Worm (Caenorhabditis elegans) whole organism, L3 larva: ENCODE results near the gene F38B7.3.

ENCODE experiments used
- R02D3.7 ChIP-seq: fragments of 150-350 bp; optimal IDR thresholded peaks from 2 replicates; lab custom pipeline; 2014; ENCODE audit warnings: missing biosample characterization, missing genetic modification characterization
- ZK546.5 ChIP-seq: sonication (generic microtip); optimal IDR thresholded peaks from 2 replicates; lab custom pipeline; 2017; ENCODE audit warnings: missing biosample characterization, missing genetic modification characterization
- aly-2 ChIP-seq: fragments of 150-350 bp; optimal IDR thresholded peaks from 2 replicates; lab custom pipeline; 2014; ENCODE audit warnings: missing biosample characterization, missing genetic modification characterization
- ama-1 ChIP-seq: fragments of 150-350 bp; optimal IDR thresholded peaks from 2 replicates; lab custom pipeline; 2018
- ceh-16 ChIP-seq: sonication (generic microtip); optimal IDR thresholded peaks from 2 replicates; lab custom pipeline; 2017; ENCODE audit warnings: missing biosample characterization, missing genetic modification characterization
- ceh-28 ChIP-seq: fragments of 150-350 bp; optimal IDR thresholded peaks from 2 replicates; lab custom pipeline; 2014; ENCODE audit warnings: missing biosample characterization, missing genetic modification reagents, missing genetic modification characterization
- ceh-82 ChIP-seq: fragments of 150-350 bp; optimal IDR thresholded peaks from 2 replicates; lab custom pipeline; 2014; ENCODE audit warnings: missing biosample characterization, missing genetic modification characterization
- ceh-9 ChIP-seq: sonication (generic microtip); optimal IDR thresholded peaks from 2 replicates; lab custom pipeline; 2018; ENCODE audit warnings: missing biosample characterization, missing genetic modification characterization
- daf-12 ChIP-seq: fragments of 150-350 bp; optimal IDR thresholded peaks from 2 replicates; lab custom pipeline; 2014; ENCODE audit warnings: missing biosample characterization, missing genetic modification reagents, missing genetic modification characterization
- egl-27 ChIP-seq: sonication (generic microtip); optimal IDR thresholded peaks from 4 replicates; lab custom pipeline; 2017; ENCODE audit warnings: missing biosample characterization, missing genetic modification reagents, missing genetic modification characterization
- egl-5 ChIP-seq: fragments of 150-350 bp; optimal IDR thresholded peaks from 2 replicates; lab custom pipeline; 2017; ENCODE audit warnings: missing biosample characterization, missing genetic modification reagents, missing genetic modification characterization, inconsistent platforms
- elt-1 ChIP-seq: fragments of 150-350 bp; optimal IDR thresholded peaks from 2 replicates; lab custom pipeline; 2014; ENCODE audit warnings: missing biosample characterization, missing genetic modification characterization
- elt-2 ChIP-seq: sonication (generic microtip); optimal IDR thresholded peaks from 2 replicates; lab custom pipeline; 2016; ENCODE audit warnings: missing genetic modification reagents, mild to moderate bottlenecking, missing genetic modification characterization, missing compliant biosample characterization
- elt-3 ChIP-seq, 3 experiments: fragments of 150-350 bp in 1 of 3; sonication (generic microtip) in 2 of 3; optimal IDR thresholded peaks; 2 replicates in 2 of 3; 4 replicates in 1 of 3; lab custom pipeline; 2014 to 2017; ENCODE audit warnings: missing biosample characterization in 3 of 3, missing genetic modification characterization in 3 of 3
- eor-1 ChIP-seq, 2 experiments: fragments of 150-350 bp; optimal IDR thresholded peaks; 2 replicates each; lab custom pipeline; 2014 to 2018; ENCODE audit warnings: missing biosample characterization in 2 of 2, missing genetic modification characterization in 2 of 2
- fkh-10 ChIP-seq: sonication (generic microtip); optimal IDR thresholded peaks from 2 replicates; lab custom pipeline; 2017; ENCODE audit warnings: missing biosample characterization, missing genetic modification reagents, missing genetic modification characterization
- fkh-2 ChIP-seq: fragments of 150-350 bp; optimal IDR thresholded peaks from 2 replicates; lab custom pipeline; 2014; ENCODE audit warnings: missing biosample characterization, missing genetic modification reagents, missing genetic modification characterization
- fos-1 ChIP-seq: fragments of 150-350 bp; optimal IDR thresholded peaks from 2 replicates; lab custom pipeline; 2014; ENCODE audit warnings: missing biosample characterization, missing genetic modification characterization
- hmg-11 ChIP-seq: sonication (generic microtip); optimal IDR thresholded peaks from 2 replicates; lab custom pipeline; 2016; ENCODE audit warnings: missing genetic modification characterization, missing compliant biosample characterization
- jun-1 ChIP-seq: fragments of 150-350 bp; optimal IDR thresholded peaks from 2 replicates; lab custom pipeline; 2014; ENCODE audit warnings: missing biosample characterization, missing genetic modification reagents, missing genetic modification characterization
- lin-15B ChIP-seq: fragments of 150-350 bp; optimal IDR thresholded peaks from 2 replicates; lab custom pipeline; 2014; ENCODE audit warnings: missing biosample characterization, missing genetic modification characterization
- lin-39 ChIP-seq: fragments of 150-350 bp; optimal IDR thresholded peaks from 2 replicates; lab custom pipeline; 2018; ENCODE audit warnings: missing biosample characterization, missing genetic modification reagents, missing genetic modification characterization
- lsy-12 ChIP-seq: sonication (generic microtip); optimal IDR thresholded peaks from 2 replicates; lab custom pipeline; 2016; ENCODE audit warnings: mild to moderate bottlenecking, missing genetic modification characterization, missing compliant biosample characterization
- mdl-1 ChIP-seq: fragments of 150-350 bp; optimal IDR thresholded peaks from 2 replicates; lab custom pipeline; 2014; ENCODE audit warnings: missing biosample characterization, missing genetic modification characterization
- mml-1 ChIP-seq: fragments of 150-350 bp; sonication (generic microtip); optimal IDR thresholded peaks from 3 replicates; lab custom pipeline; 2014; ENCODE audit warnings: missing biosample characterization, missing genetic modification characterization
- nfya-1 ChIP-seq: sonication (generic microtip); optimal IDR thresholded peaks from 2 replicates; lab custom pipeline; 2017; ENCODE audit warnings: missing genetic modification characterization, mild to moderate bottlenecking, missing compliant biosample characterization, antibody characterized with exemption, moderate library complexity; ENCODE audit not compliant: insufficient read depth
- nhr-11 ChIP-seq: fragments of 150-350 bp; optimal IDR thresholded peaks from 2 replicates; lab custom pipeline; 2014; ENCODE audit warnings: missing biosample characterization, missing genetic modification characterization
- nhr-12 ChIP-seq: fragments of 150-350 bp; optimal IDR thresholded peaks from 2 replicates; lab custom pipeline; 2014; ENCODE audit warnings: missing biosample characterization, missing genetic modification characterization
- nhr-23 ChIP-seq: fragments of 150-350 bp; optimal IDR thresholded peaks from 2 replicates; lab custom pipeline; 2014; ENCODE audit warnings: missing biosample characterization, missing genetic modification reagents, missing genetic modification characterization
- nhr-237 ChIP-seq: fragments of 150-350 bp; optimal IDR thresholded peaks from 2 replicates; lab custom pipeline; 2014; ENCODE audit warnings: missing biosample characterization, missing genetic modification characterization
- nhr-25 ChIP-seq: sonication (generic microtip); optimal IDR thresholded peaks from 2 replicates; lab custom pipeline; 2017; ENCODE audit warnings: missing biosample characterization, missing genetic modification characterization
- nhr-43 ChIP-seq: sonication (generic microtip); optimal IDR thresholded peaks from 2 replicates; lab custom pipeline; 2016; ENCODE audit warnings: mild to moderate bottlenecking, missing genetic modification characterization, missing compliant biosample characterization; ENCODE audit not compliant: poor library complexity, severe bottlenecking
- nhr-67 ChIP-seq: fragments of 150-350 bp; optimal IDR thresholded peaks from 2 replicates; lab custom pipeline; 2014; ENCODE audit warnings: missing biosample characterization, missing genetic modification characterization
- nhr-76 ChIP-seq: fragments of 150-350 bp; sonication (generic microtip); optimal IDR thresholded peaks from 5 replicates; lab custom pipeline; 2014; ENCODE audit warnings: missing biosample characterization, missing genetic modification characterization
- nhr-77 ChIP-seq: fragments of 150-350 bp; optimal IDR thresholded peaks from 2 replicates; lab custom pipeline; 2014; ENCODE audit warnings: missing biosample characterization, missing genetic modification characterization
- pha-4 ChIP-seq: fragments of 150-350 bp; optimal IDR thresholded peaks from 2 replicates; lab custom pipeline; 2014; ENCODE audit warnings: missing biosample characterization, missing genetic modification reagents, missing genetic modification characterization
- pqm-1 ChIP-seq: fragments of 150-350 bp; optimal IDR thresholded peaks from 2 replicates; lab custom pipeline; 2017; ENCODE audit warnings: missing biosample characterization, missing genetic modification characterization, inconsistent platforms
- sea-2 ChIP-seq: fragments of 150-350 bp; sonication (generic microtip); optimal IDR thresholded peaks from 4 replicates; lab custom pipeline; 2014; ENCODE audit warnings: missing biosample characterization, missing genetic modification reagents, missing genetic modification characterization
- skn-1 ChIP-seq: fragments of 150-350 bp; optimal IDR thresholded peaks from 2 replicates; lab custom pipeline; 2014; ENCODE audit warnings: missing biosample characterization, missing genetic modification characterization
- snpc-4 ChIP-seq: fragments of 150-350 bp; optimal IDR thresholded peaks from 2 replicates; lab custom pipeline; 2014; ENCODE audit warnings: missing biosample characterization, missing genetic modification characterization
- tbx-2 ChIP-seq: sonication (generic microtip); optimal IDR thresholded peaks from 2 replicates; lab custom pipeline; 2016; ENCODE audit warnings: mild to moderate bottlenecking, missing genetic modification characterization, missing compliant biosample characterization
- unc-39 ChIP-seq: sonication (generic microtip); optimal IDR thresholded peaks from 4 replicates; lab custom pipeline; 2017; ENCODE audit warnings: missing biosample characterization, missing genetic modification characterization
- unc-62 ChIP-seq: fragments of 150-350 bp; sonication (generic microtip); optimal IDR thresholded peaks from 4 replicates; lab custom pipeline; 2014; ENCODE audit warnings: missing biosample characterization, missing genetic modification reagents, missing genetic modification characterization
- zag-1 ChIP-seq: fragments of 150-350 bp; optimal IDR thresholded peaks from 2 replicates; lab custom pipeline; 2014; ENCODE audit warnings: missing biosample characterization, missing genetic modification characterization
- ztf-11 ChIP-seq: fragments of 150-350 bp; optimal IDR thresholded peaks from 2 replicates; lab custom pipeline; 2014; ENCODE audit warnings: missing biosample characterization, missing genetic modification characterization
- ztf-4 ChIP-seq: fragments of 150-350 bp; optimal IDR thresholded peaks from 2 replicates; lab custom pipeline; 2014; ENCODE audit warnings: missing biosample characterization, missing genetic modification characterization

The F38B7.3 gene

ce11 chrV:11564573-11564972, 15.7 kb downstream of the F38B7.3 start, which contains the start of gene srx-87:
srx-87 (plus strand) TSS chrV:11564873.
- TF ChIP-seq nhr-23 (tag; lab: Kevin White, UChicago) (no peak), pqm-1 (no peak), jun-1 (tag; lab: Kevin White, UChicago) (no peak), mml-1 (tag; lab: Kevin White, UChicago) (no peak), egl-27 (no peak), egl-5 (tag; lab: Kevin White, UChicago) (no peak), nhr-25 (tag; lab: Kevin White, UChicago) (no peak), ceh-16 (no peak), mdl-1 (tag; lab: Kevin White, UChicago) (no peak), nhr-77 (tag; lab: Kevin White, UChicago) (no peak), fkh-2 (tag; lab: Kevin White, UChicago) (no peak), ZK546.5 (tag; lab: Kevin White, UChicago) (no peak)

- TF ChIP-seq daf-12 (tag; lab: Kevin White, UChicago) (no peak), nhr-12 (no peak), R02D3.7 (tag; lab: Kevin White, UChicago) (no peak), pqm-1 (peak; percentile 11), elt-2 (tag; lab: Kevin White, UChicago) (peak; percentile 19)
Measured at ce11 chrV:11570169-11570651, 21.3 kb downstream of the F38B7.3 start, which contains the start of the genes nhr-101 and pms-2. nhr-101 (plus strand) TSS chrV:11570476. pms-2 (minus strand) TSS chrV:11570601.

ce11 chrV:11572803-11573490, 24.0 kb downstream of the F38B7.3 start, which contains the start of the genes H12C20.7 and nhr-68:
H12C20.7 (minus strand) TSS chrV:11572990.
nhr-68 (plus strand) TSS chrV:11573440.
- TF ChIP-seq elt-3 (tag; optimal IDR thresholded peaks at IDR 0.05; lab: Kevin White, UChicago) = peak in 2 of 3 experiments; percentile 75 to 77
- peak; percentile 50 for TF ChIP-seq elt-1 (tag; lab: Kevin White, UChicago)
- no peak for TF ChIP-seq unc-39 (tag; lab: Kevin White, UChicago)
- TF ChIP-seq nhr-43 (tag; lab: Kevin White, UChicago) = peak; percentile 99
- peak; percentile 52 for TF ChIP-seq ceh-28 (tag; lab: Kevin White, UChicago)
- TF ChIP-seq pha-4 (tag; lab: Kevin White, UChicago) = peak; percentile 95
- TF ChIP-seq ama-1 (lab: Kevin White, UChicago) = no peak
- TF ChIP-seq fos-1 (tag; lab: Kevin White, UChicago) = peak; percentile 60
- peak; percentile 91 for TF ChIP-seq jun-1 (tag; lab: Kevin White, UChicago)
- peak; percentile 87 for TF ChIP-seq tbx-2
- TF ChIP-seq ceh-16 = no peak
- TF ChIP-seq egl-5 (tag; lab: Kevin White, UChicago) = no peak
- TF ChIP-seq nhr-11 (tag; lab: Kevin White, UChicago) = no peak
- peak; percentile 50 for TF ChIP-seq R02D3.7 (tag; lab: Kevin White, UChicago)
- TF ChIP-seq unc-62 (GFP tag; lab: Kevin White, UChicago) = peak; percentile 22
- TF ChIP-seq nhr-67 (tag; lab: Kevin White, UChicago) = no peak
- no peak for TF ChIP-seq hmg-11 (tag; lab: Kevin White, UChicago)
- peak; percentile 52 for TF ChIP-seq ztf-4 (tag; lab: Kevin White, UChicago)
- TF ChIP-seq zag-1 = no peak
- peak; percentile 65 for TF ChIP-seq nfya-1 (tag; lab: Kevin White, UChicago)
- TF ChIP-seq lsy-12 = peak; percentile 95
- no peak for TF ChIP-seq ZK546.5 (tag; lab: Kevin White, UChicago)
- no peak for TF ChIP-seq nhr-237 (tag; lab: Kevin White, UChicago)
- no peak for TF ChIP-seq snpc-4 (tag; lab: Kevin White, UChicago)
- TF ChIP-seq fkh-10 (GFP tag; lab: Kevin White, UChicago) = no peak
- no peak for TF ChIP-seq eor-1 (tag; optimal IDR thresholded peaks at IDR 0.05; lab: Kevin White, UChicago)
- no peak for TF ChIP-seq lin-39 (tag; lab: Kevin White, UChicago)
- TF ChIP-seq mml-1 (tag; lab: Kevin White, UChicago) = no peak
- TF ChIP-seq nhr-76 = peak; percentile 9
- TF ChIP-seq lin-15B (tag; lab: Kevin White, UChicago) = peak; percentile 23
- TF ChIP-seq aly-2 (tag; lab: Kevin White, UChicago) = no peak
- peak; percentile 93 for TF ChIP-seq nhr-23 (tag; lab: Kevin White, UChicago)
- no peak for TF ChIP-seq sea-2 (GFP tag; lab: Kevin White, UChicago)
- TF ChIP-seq ceh-9 (tag; lab: Kevin White, UChicago) = no peak
- peak; percentile 99 for TF ChIP-seq elt-2 (tag; lab: Kevin White, UChicago)
- TF ChIP-seq nhr-12 = no peak
- TF ChIP-seq nhr-25 (tag; lab: Kevin White, UChicago) = peak; percentile 94
- TF ChIP-seq pqm-1 = peak; percentile 99
- TF ChIP-seq skn-1 (tag; lab: Kevin White, UChicago) = peak; percentile 77
- no peak for TF ChIP-seq fkh-2 (tag; lab: Kevin White, UChicago)
- TF ChIP-seq ceh-82 (tag; lab: Kevin White, UChicago) = no peak
- no peak for TF ChIP-seq ztf-11 (tag; lab: Kevin White, UChicago)
- TF ChIP-seq mdl-1 (tag; lab: Kevin White, UChicago) = peak; percentile 76
- TF ChIP-seq egl-27 = peak; percentile 72
- TF ChIP-seq daf-12 (tag; lab: Kevin White, UChicago) = no peak
- TF ChIP-seq nhr-77 (tag; lab: Kevin White, UChicago) = peak; percentile 31
